Fruit fly (Drosophila melanogaster): ENCODE measurements around the gene CG31195.

The CG31195 gene

dm6 chr3R:20719286-20719685 lies 42.9 kb downstream of the CG31195 start:
- TF ChIP-seq CG8478 (optimal IDR thresholded peaks at IDR 0.05) (no peak), CTCF (optimal IDR thresholded peaks at IDR 0.05) (no peak)

DNA sequence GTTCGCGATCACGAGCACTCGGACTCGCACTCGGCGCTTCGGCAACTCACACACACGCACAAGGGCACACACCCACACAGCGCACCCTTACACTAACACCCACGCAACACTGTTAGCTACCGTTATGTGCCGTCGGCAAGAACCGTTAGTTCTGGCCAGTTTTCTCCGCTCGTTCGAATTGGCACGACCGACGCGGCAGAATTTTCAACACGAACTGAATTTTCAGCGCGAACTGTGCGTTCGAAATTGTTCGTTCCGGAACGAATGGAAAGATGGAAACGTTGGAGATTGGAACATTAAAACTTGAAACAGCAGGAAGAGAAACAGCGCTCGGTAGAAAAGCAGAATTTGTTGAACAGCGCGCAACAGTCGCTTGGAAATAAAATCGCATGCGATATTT lies 47.8 kb downstream of the CG31195 start, which contains the start of gene Oamb:
Gene Oamb (minus strand): TSS at position 218 of the 400 bp plus-strand sequence.
- TF ChIP-seq CG8478 (optimal IDR thresholded peaks at IDR 0.05), result no peak
- no peak for TF ChIP-seq CTCF (optimal IDR thresholded peaks at IDR 0.05)
